Worm (Caenorhabditis elegans) whole organism, mixed stage, embryonic: ENCODE results near the gene fbxa-98.
"Not testable (repeated sequence)": the region's sequence is repeated elsewhere in the genome, so short reads cannot be mapped to it uniquely, and the experiment has no call there.

Source experiments
- M03D4.4 ChIP-seq: sonication (generic microtip); optimal IDR thresholded peaks from 2 replicates; lab custom pipeline; 2017; ENCODE audit warnings: mild to moderate bottlenecking, missing genetic modification characterization, missing compliant biosample characterization
- bed-3 ChIP-seq: fragments of 200-800 bp; sonication (Bioruptor generic); optimal IDR thresholded peaks from 3 replicates; lab custom pipeline; 2018; ENCODE audit warnings: mild to moderate bottlenecking, missing genetic modification characterization, moderate library complexity, missing compliant biosample characterization
- blmp-1 ChIP-seq: fragments of 150-350 bp; optimal IDR thresholded peaks from 2 replicates; lab custom pipeline; 2014; ENCODE audit warnings: missing biosample characterization, missing genetic modification characterization
- ceh-39 ChIP-seq: fragments of 150-350 bp; optimal IDR thresholded peaks from 2 replicates; lab custom pipeline; 2014; ENCODE audit warnings: missing biosample characterization, missing genetic modification characterization
- ceh-43 ChIP-seq: fragments of 200-800 bp; sonication (Bioruptor generic); optimal IDR thresholded peaks from 2 replicates; lab custom pipeline; 2018; ENCODE audit warnings: mild to moderate bottlenecking, missing genetic modification characterization, moderate library complexity, missing compliant biosample characterization
- ceh-83 ChIP-seq: fragments of 200-800 bp; sonication (Bioruptor generic); optimal IDR thresholded peaks from 2 replicates; lab custom pipeline; 2018; ENCODE audit warnings: mild to moderate bottlenecking, missing genetic modification characterization, missing compliant biosample characterization
- ces-1 ChIP-seq: fragments of 150-350 bp; optimal IDR thresholded peaks from 2 replicates; lab custom pipeline; 2014; ENCODE audit warnings: missing biosample characterization, missing genetic modification reagents, missing genetic modification characterization
- cnd-1 ChIP-seq: fragments of 200-800 bp; sonication (Bioruptor generic); optimal IDR thresholded peaks from 2 replicates; lab custom pipeline; 2018; ENCODE audit warnings: mild to moderate bottlenecking, missing genetic modification characterization, missing compliant biosample characterization
- drap-1 ChIP-seq: fragments of 200-800 bp; sonication (Bioruptor generic); optimal IDR thresholded peaks from 3 replicates; lab custom pipeline; 2018; ENCODE audit warnings: mild to moderate bottlenecking, missing genetic modification characterization, missing compliant biosample characterization
- elt-1 ChIP-seq: sonication (generic microtip); optimal IDR thresholded peaks from 2 replicates; lab custom pipeline; 2017; ENCODE audit warnings: missing genetic modification characterization, mild to moderate bottlenecking, missing compliant biosample characterization, antibody characterized with exemption, moderate library complexity, borderline replicate concordance; ENCODE audit not compliant: insufficient read depth
- elt-3 ChIP-seq: fragments of 150-350 bp; optimal IDR thresholded peaks from 2 replicates; lab custom pipeline; 2014; ENCODE audit warnings: missing biosample characterization, missing genetic modification characterization
- flh-1 ChIP-seq: fragments of 200-800 bp; sonication (Bioruptor generic); optimal IDR thresholded peaks from 2 replicates; lab custom pipeline; 2018; ENCODE audit warnings: mild to moderate bottlenecking, missing genetic modification characterization, moderate library complexity, missing compliant biosample characterization
- hlh-1 ChIP-seq: fragments of 150-350 bp; optimal IDR thresholded peaks from 2 replicates; lab custom pipeline; 2014; ENCODE audit warnings: missing biosample characterization, missing genetic modification reagents, missing genetic modification characterization
- lin-13 ChIP-seq: fragments of 150-350 bp; optimal IDR thresholded peaks from 2 replicates; lab custom pipeline; 2014; ENCODE audit warnings: missing biosample characterization, missing genetic modification characterization
- lin-32 ChIP-seq: fragments of 200-800 bp; sonication (Bioruptor generic); optimal IDR thresholded peaks from 2 replicates; lab custom pipeline; 2018; ENCODE audit warnings: mild to moderate bottlenecking, missing genetic modification characterization, missing compliant biosample characterization
- lsy-2 ChIP-seq: fragments of 150-350 bp; optimal IDR thresholded peaks from 2 replicates; lab custom pipeline; 2014; ENCODE audit warnings: missing biosample characterization, missing genetic modification characterization
- mab-5 ChIP-seq: fragments of 150-350 bp; optimal IDR thresholded peaks from 2 replicates; lab custom pipeline; 2014; ENCODE audit warnings: missing biosample characterization, missing genetic modification characterization
- mls-2 ChIP-seq: sonication (generic microtip); optimal IDR thresholded peaks from 2 replicates; lab custom pipeline; 2016; ENCODE audit warnings: mild to moderate bottlenecking, missing genetic modification characterization, moderate library complexity, missing compliant biosample characterization
- nhr-12 ChIP-seq: fragments of 150-350 bp; optimal IDR thresholded peaks from 2 replicates; lab custom pipeline; 2014; ENCODE audit warnings: missing biosample characterization, missing genetic modification characterization
- nhr-2 ChIP-seq: fragments of 150-350 bp; optimal IDR thresholded peaks from 2 replicates; lab custom pipeline; 2014; ENCODE audit warnings: missing biosample characterization, missing genetic modification characterization
- nhr-237 ChIP-seq: fragments of 150-350 bp; optimal IDR thresholded peaks from 2 replicates; lab custom pipeline; 2014; ENCODE audit warnings: missing biosample characterization, missing genetic modification characterization
- nhr-76 ChIP-seq: sonication (generic microtip); optimal IDR thresholded peaks from 2 replicates; lab custom pipeline; 2017; ENCODE audit warnings: missing biosample characterization, missing genetic modification characterization
- pha-4 ChIP-seq: fragments of 150-350 bp; optimal IDR thresholded peaks from 2 replicates; lab custom pipeline; 2018; ENCODE audit warnings: missing biosample characterization, missing genetic modification reagents, missing genetic modification characterization
- snpc-4 ChIP-seq: fragments of 150-350 bp; optimal IDR thresholded peaks from 2 replicates; lab custom pipeline; 2014; ENCODE audit warnings: missing biosample characterization, missing genetic modification characterization
- sptf-1 ChIP-seq: sonication (generic microtip); optimal IDR thresholded peaks from 2 replicates; lab custom pipeline; 2017; ENCODE audit warnings: mild to moderate bottlenecking, missing genetic modification characterization, moderate library complexity, missing compliant biosample characterization
- unc-120 ChIP-seq: sonication (generic microtip); optimal IDR thresholded peaks from 2 replicates; lab custom pipeline; 2017; ENCODE audit warnings: missing genetic modification characterization, missing compliant biosample characterization; ENCODE audit not compliant: poor library complexity, severe bottlenecking
- unc-62 ChIP-seq: fragments of 150-350 bp; optimal IDR thresholded peaks from 2 replicates; lab custom pipeline; 2014; ENCODE audit warnings: missing biosample characterization, missing genetic modification reagents, missing genetic modification characterization
- zip-8 ChIP-seq: fragments of 150-350 bp; optimal IDR thresholded peaks from 2 replicates; lab custom pipeline; 2014; ENCODE audit warnings: missing biosample characterization, missing genetic modification characterization
- ztf-11 ChIP-seq: fragments of 150-350 bp; optimal IDR thresholded peaks from 2 replicates; lab custom pipeline; 2014; ENCODE audit warnings: missing biosample characterization, missing genetic modification characterization

The fbxa-98 gene

ce11 chrIV:13597813-13598212 is 35.4 kb upstream of the fbxa-98 start, which contains the start of gene Y45F10B.9:
Y45F10B.9 (minus strand) TSS chrIV:13597913.
- TF ChIP-seq elt-3 (tag; lab: Kevin White, UChicago); lin-13 (tag; lab: Kevin White, UChicago); ceh-39: not testable (repeated sequence)

- no peak for TF ChIP-seq bed-3 (GFP tag; lab: Kevin White, UChicago)
- no peak for TF ChIP-seq nhr-237 (tag; lab: Kevin White, UChicago)
- TF ChIP-seq elt-3 (tag; lab: Kevin White, UChicago) = no peak
- TF ChIP-seq ceh-43 = no peak
- no peak for TF ChIP-seq nhr-76
- TF ChIP-seq elt-1 = no peak
- no peak for TF ChIP-seq sptf-1 (tag; lab: Kevin White, UChicago)
- no peak for TF ChIP-seq ceh-39
- no peak for TF ChIP-seq lin-13 (tag; lab: Kevin White, UChicago)
- no peak for TF ChIP-seq unc-62 (GFP tag; lab: Kevin White, UChicago)
- TF ChIP-seq drap-1 (GFP tag; lab: Kevin White, UChicago) = no peak
- no peak for TF ChIP-seq zip-8 (tag; lab: Kevin White, UChicago)
- TF ChIP-seq lin-32 (GFP tag; lab: Kevin White, UChicago) = no peak
- TF ChIP-seq cnd-1 (tag; lab: Kevin White, UChicago) = no peak
- TF ChIP-seq nhr-12 = no peak
- no peak for TF ChIP-seq pha-4 (tag; lab: Kevin White, UChicago)
Observed at ce11 chrIV:13600643-13601042, 32.6 kb upstream of the fbxa-98 start.

DNA sequence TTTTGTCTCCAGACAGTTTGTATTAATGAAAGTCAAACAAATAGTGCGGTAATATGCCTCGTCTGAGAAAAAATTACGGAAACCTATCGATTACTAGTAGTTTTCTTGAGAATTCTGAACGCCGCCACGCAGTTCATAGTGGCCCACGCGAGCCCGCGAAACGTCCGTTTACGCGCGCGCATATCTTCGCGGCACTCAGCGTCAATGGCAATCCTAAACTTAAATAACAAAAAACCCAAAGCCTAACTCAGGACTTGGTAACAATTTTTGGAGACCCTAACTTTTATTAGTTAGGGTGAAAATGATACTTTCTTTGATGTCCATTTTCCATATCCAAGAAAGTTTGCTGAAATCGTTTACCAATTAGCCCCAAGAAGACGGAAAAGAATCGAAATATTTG is 31.8 kb upstream of the fbxa-98 start:
- TF ChIP-seq nhr-12 = no peak
- TF ChIP-seq ceh-39 = no peak
- no peak for TF ChIP-seq flh-1 (GFP tag; lab: Kevin White, UChicago)
- no peak for TF ChIP-seq nhr-2 (tag; lab: Kevin White, UChicago)
- TF ChIP-seq blmp-1 (tag; lab: Kevin White, UChicago) = no peak
- TF ChIP-seq bed-3 (GFP tag; lab: Kevin White, UChicago) = no peak
- no peak for TF ChIP-seq unc-120 (tag; lab: Kevin White, UChicago)
- no peak for TF ChIP-seq hlh-1 (tag; lab: Kevin White, UChicago)
- no peak for TF ChIP-seq elt-1
- no peak for TF ChIP-seq snpc-4 (tag; lab: Kevin White, UChicago)
- no peak for TF ChIP-seq lsy-2
- no peak for TF ChIP-seq drap-1 (GFP tag; lab: Kevin White, UChicago)
- no peak for TF ChIP-seq M03D4.4 (tag; lab: Kevin White, UChicago)
- no peak for TF ChIP-seq mab-5
- TF ChIP-seq ceh-43 = no peak
- no peak for TF ChIP-seq ztf-11 (tag; lab: Kevin White, UChicago)
- TF ChIP-seq pha-4 (tag; lab: Kevin White, UChicago) = no peak
- TF ChIP-seq nhr-237 (tag; lab: Kevin White, UChicago) = no peak

ce11 chrIV:13601973-13602669 is 31.1 kb upstream of the fbxa-98 start, which contains the start of gene Y45F10B.59:
Y45F10B.59 (plus strand) TSS chrIV:13602619.
- TF ChIP-seq nhr-76 (no peak), bed-3 (GFP tag; lab: Kevin White, UChicago) (no peak)

- no peak for TF ChIP-seq elt-3 (tag; lab: Kevin White, UChicago)
Observed at ce11 chrIV:13609755-13610154, 23.5 kb upstream of the fbxa-98 start, which contains the start of gene C08F11.13. C08F11.13 (minus strand) TSS chrIV:13609892.

- no peak for TF ChIP-seq ceh-43
- TF ChIP-seq drap-1 (GFP tag; lab: Kevin White, UChicago) = no peak
- no peak for TF ChIP-seq mab-5
- no peak for TF ChIP-seq bed-3 (GFP tag; lab: Kevin White, UChicago)
- TF ChIP-seq lsy-2 = no peak
- no peak for TF ChIP-seq flh-1 (GFP tag; lab: Kevin White, UChicago)
- no peak for TF ChIP-seq ceh-83 (GFP tag; lab: Kevin White, UChicago)
- TF ChIP-seq ceh-39 = no peak
- no peak for TF ChIP-seq mls-2
- no peak for TF ChIP-seq lin-13 (tag; lab: Kevin White, UChicago)
- no peak for TF ChIP-seq zip-8 (tag; lab: Kevin White, UChicago)
- TF ChIP-seq nhr-2 (tag; lab: Kevin White, UChicago) = no peak
- TF ChIP-seq elt-1 = no peak
- TF ChIP-seq ztf-11 (tag; lab: Kevin White, UChicago) = no peak
- no peak for TF ChIP-seq ces-1 (GFP tag; lab: Kevin White, UChicago)
- TF ChIP-seq blmp-1 (tag; lab: Kevin White, UChicago) = no peak
- TF ChIP-seq unc-120 (tag; lab: Kevin White, UChicago) = no peak
- no peak for TF ChIP-seq nhr-237 (tag; lab: Kevin White, UChicago)
Observed at ce11 chrIV:13619203-13619602, 14.0 kb upstream of the fbxa-98 start, which contains the start of gene C08F11.3. C08F11.3 (plus strand) TSS chrIV:13619503.
